Worm (Caenorhabditis elegans): Measurements from ENCODE around the gene Y43F8B.29.

- TF ChIP-seq him-1 (tag; optimal IDR thresholded peaks at IDR 0.05) (no peak), W03F9.2 (tag; optimal IDR thresholded peaks at IDR 0.05) (no peak)
Observed at ce11 chrV:19520597-19521322, 29.4 kb downstream of the Y43F8B.29 start.
